Fruit fly (Drosophila melanogaster) whole organism, embryonic: ENCODE data around the gene Tcs3.
A peak's percentile ranks its signal among the peaks of the same experiment; 100 is the strongest.

Experiments
- Abd-B ChIP-seq: fragments of 200-800 bp; sonication (Bioruptor generic); optimal IDR thresholded peaks from 2 replicates; lab custom pipeline; 2018; ENCODE audit warnings: missing biosample characterization, mild to moderate bottlenecking, missing genetic modification characterization, moderate library complexity
- BEAF-32 ChIP-seq: fragments of 200-800 bp; sonication (Bioruptor generic); optimal IDR thresholded peaks from 3 replicates; lab custom pipeline; 2017; ENCODE audit warnings: missing biosample characterization, missing genetic modification characterization, mild to moderate bottlenecking, moderate library complexity, missing genetic modification reagents
- CG10274 ChIP-seq: fragments of 200-800 bp; sonication (Bioruptor generic); optimal IDR thresholded peaks from 3 replicates; lab custom pipeline; 2017; ENCODE audit warnings: missing biosample characterization, mild to moderate bottlenecking, missing genetic modification characterization
- CG11504 ChIP-seq: fragments of 200-800 bp; sonication (Bioruptor generic); optimal IDR thresholded peaks from 3 replicates; lab custom pipeline; 2019; ENCODE audit warnings: missing biosample characterization, mild to moderate bottlenecking, missing genetic modification characterization, moderate library complexity
- CG11696 ChIP-seq: fragments of 200-800 bp; sonication (Bioruptor generic); IDR thresholded peaks from 2 replicates; pipeline ENCODE4 v1.3.6; 2022; ENCODE audit warnings: missing biosample characterization, missing genetic modification characterization
- CG16813 ChIP-seq: fragments of 200-800 bp; sonication (Bioruptor generic); IDR thresholded peaks from 3 replicates; pipeline ENCODE4 v1.3.6; 2022; ENCODE audit warnings: missing biosample characterization, missing genetic modification characterization; ENCODE audit not compliant: partially characterized antibody
- CG2120 ChIP-seq: fragments of 200-800 bp; sonication (Bioruptor generic); optimal IDR thresholded peaks from 3 replicates; lab custom pipeline; 2016; ENCODE audit warnings: missing biosample characterization, missing genetic modification characterization
- CG2678 ChIP-seq: fragments of 200-800 bp; sonication (Bioruptor generic); optimal IDR thresholded peaks from 3 replicates; lab custom pipeline; 2019; ENCODE audit warnings: missing biosample characterization, mild to moderate bottlenecking, missing genetic modification characterization, moderate library complexity
- CG32532 ChIP-seq: fragments of 200-800 bp; sonication (Bioruptor generic); IDR thresholded peaks from 2 replicates; pipeline ENCODE4 v1.3.6; 2022; ENCODE audit warnings: missing biosample characterization, missing genetic modification characterization
- CG3281 ChIP-seq: fragments of 200-800 bp; sonication (Bioruptor generic); optimal IDR thresholded peaks from 3 replicates; lab custom pipeline; 2017; ENCODE audit warnings: missing biosample characterization, mild to moderate bottlenecking, missing genetic modification characterization
- CG3995 ChIP-seq: fragments of 200-800 bp; sonication (Bioruptor generic); optimal IDR thresholded peaks from 3 replicates; lab custom pipeline; 2016; ENCODE audit warnings: missing biosample characterization, missing genetic modification characterization
- CG6765 ChIP-seq: fragments of 200-800 bp; sonication (Bioruptor generic); optimal IDR thresholded peaks from 3 replicates; lab custom pipeline; 2017; ENCODE audit warnings: missing biosample characterization, mild to moderate bottlenecking, missing genetic modification characterization
- CG6813 ChIP-seq: fragments of 200-800 bp; sonication (Bioruptor generic); optimal IDR thresholded peaks from 2 replicates; lab custom pipeline; 2017; ENCODE audit warnings: missing biosample characterization, missing genetic modification characterization, mild to moderate bottlenecking, moderate library complexity, missing genetic modification reagents
- CG6854 ChIP-seq: fragments of 200-800 bp; sonication (Bioruptor generic); optimal IDR thresholded peaks from 3 replicates; lab custom pipeline; 2017; ENCODE audit warnings: missing biosample characterization, mild to moderate bottlenecking, missing genetic modification characterization
- CG7271 ChIP-seq: fragments of 200-800 bp; sonication (Bioruptor generic); optimal IDR thresholded peaks from 2 replicates; lab custom pipeline; 2018; ENCODE audit warnings: missing biosample characterization, mild to moderate bottlenecking, missing genetic modification characterization, moderate library complexity
- CG7839 ChIP-seq: fragments of 200-800 bp; sonication (Bioruptor generic); optimal IDR thresholded peaks from 3 replicates; lab custom pipeline; 2018; ENCODE audit warnings: missing biosample characterization, mild to moderate bottlenecking, missing genetic modification characterization, moderate library complexity
- CG8281 ChIP-seq: fragments of 200-800 bp; sonication (Bioruptor generic); optimal IDR thresholded peaks from 2 replicates; lab custom pipeline; 2018; ENCODE audit warnings: missing biosample characterization, mild to moderate bottlenecking, missing genetic modification characterization, moderate library complexity
- CG8765 ChIP-seq: fragments of 200-800 bp; sonication (Bioruptor generic); IDR thresholded peaks from 2 replicates; pipeline ENCODE4 v1.3.6; 2022; ENCODE audit warnings: missing biosample characterization, missing genetic modification characterization
- CG9437 ChIP-seq: fragments of 200-800 bp; sonication (Bioruptor generic); optimal IDR thresholded peaks from 2 replicates; lab custom pipeline; 2018; ENCODE audit warnings: missing biosample characterization, mild to moderate bottlenecking, missing genetic modification characterization
- CG9609 ChIP-seq: fragments of 200-800 bp; sonication (Bioruptor generic); optimal IDR thresholded peaks from 3 replicates; lab custom pipeline; 2016; ENCODE audit warnings: missing biosample characterization, missing genetic modification characterization
- CTCF ChIP-seq: fragments of 200-800 bp; sonication (Bioruptor generic); optimal IDR thresholded peaks from 2 replicates; lab custom pipeline; 2017; ENCODE audit warnings: missing biosample characterization, mild to moderate bottlenecking, missing genetic modification characterization, moderate library complexity
- D19A ChIP-seq: fragments of 200-800 bp; optimal IDR thresholded peaks from 3 replicates; lab custom pipeline; 2019; ENCODE audit warnings: missing biosample characterization, mild to moderate bottlenecking, missing genetic modification characterization, moderate library complexity
- Dref ChIP-seq: fragments of 200-800 bp; sonication (Bioruptor generic); IDR thresholded peaks from 2 replicates; pipeline ENCODE4 v1.3.6; 2022; ENCODE audit warnings: missing biosample characterization, missing genetic modification characterization
- HLH54F ChIP-seq: fragments of 200-800 bp; sonication (Bioruptor generic); optimal IDR thresholded peaks from 3 replicates; lab custom pipeline; 2016; ENCODE audit warnings: missing biosample characterization, missing genetic modification characterization
- Hmr ChIP-seq: fragments of 200-800 bp; sonication (Bioruptor generic); optimal IDR thresholded peaks from 3 replicates; lab custom pipeline; 2017; ENCODE audit warnings: mild to moderate bottlenecking, missing biosample characterization, missing genetic modification reagents, missing genetic modification characterization
- Jarid2 ChIP-seq: fragments of 200-800 bp; sonication (Bioruptor generic); optimal IDR thresholded peaks from 3 replicates; lab custom pipeline; 2017; ENCODE audit warnings: mild to moderate bottlenecking, missing biosample characterization, missing genetic modification reagents, missing genetic modification characterization
- Myb ChIP-seq: fragments of 200-800 bp; sonication (Bioruptor generic); optimal IDR thresholded peaks from 2 replicates; lab custom pipeline; 2016; ENCODE audit warnings: missing biosample characterization, missing genetic modification characterization
- NfI ChIP-seq: fragments of 200-800 bp; sonication (Bioruptor generic); optimal IDR thresholded peaks from 3 replicates; lab custom pipeline; 2018; ENCODE audit warnings: missing biosample characterization, mild to moderate bottlenecking, missing genetic modification characterization, moderate library complexity
- Rx ChIP-seq: fragments of 200-800 bp; sonication (Bioruptor generic); IDR thresholded peaks from 2 replicates; pipeline ENCODE4 v1.3.6; 2022; ENCODE audit warnings: missing biosample characterization, missing genetic modification characterization
- Xbp1 ChIP-seq: fragments of 200-800 bp; sonication (Bioruptor generic); optimal IDR thresholded peaks from 3 replicates; lab custom pipeline; 2016; ENCODE audit warnings: missing biosample characterization, mild to moderate bottlenecking, missing genetic modification characterization
- ara ChIP-seq: fragments of 200-800 bp; sonication (Bioruptor generic); IDR thresholded peaks from 2 replicates; pipeline ENCODE4 v1.3.6; 2022; ENCODE audit warnings: missing biosample characterization, missing genetic modification characterization
- ase ChIP-seq: fragments of 200-800 bp; sonication (Bioruptor generic); IDR thresholded peaks from 3 replicates; pipeline ENCODE4 v1.3.6; 2022; ENCODE audit warnings: missing biosample characterization, missing genetic modification characterization
- bbx ChIP-seq: fragments of 200-800 bp; sonication (Bioruptor generic); IDR thresholded peaks from 2 replicates; pipeline ENCODE4 v1.3.6; 2022; ENCODE audit warnings: missing biosample characterization, missing genetic modification characterization; ENCODE audit not compliant: partially characterized antibody
- bowl ChIP-seq: fragments of 200-800 bp; sonication (Bioruptor generic); IDR thresholded peaks from 2 replicates; pipeline ENCODE4 v1.3.6; 2022; ENCODE audit warnings: missing biosample characterization, missing genetic modification characterization
- cas ChIP-seq: fragments of 200-800 bp; sonication (Bioruptor generic); IDR thresholded peaks from 2 replicates; pipeline ENCODE4 v1.3.6; 2022; ENCODE audit warnings: missing biosample characterization, missing genetic modification characterization
- chif ChIP-seq, 2 experiments: fragments of 200-800 bp; sonication (Bioruptor generic); optimal IDR thresholded peaks; 3 replicates each; lab custom pipeline; 2016; ENCODE audit warnings: missing biosample characterization in 2 of 2, missing genetic modification characterization in 2 of 2
- fd102C ChIP-seq: fragments of 200-800 bp; sonication (Bioruptor generic); optimal IDR thresholded peaks from 2 replicates; lab custom pipeline; 2018; ENCODE audit warnings: missing biosample characterization, mild to moderate bottlenecking, missing genetic modification characterization, moderate library complexity
- fu2 ChIP-seq: fragments of 200-800 bp; sonication (Bioruptor generic); optimal IDR thresholded peaks from 2 replicates; lab custom pipeline; 2016; ENCODE audit warnings: missing biosample characterization, missing genetic modification characterization
- jing ChIP-seq: fragments of 200-800 bp; sonication (Bioruptor generic); optimal IDR thresholded peaks from 2 replicates; lab custom pipeline; 2018; ENCODE audit warnings: missing biosample characterization, mild to moderate bottlenecking, missing genetic modification characterization
- lov ChIP-seq, 2 experiments: fragments of 200-800 bp in 1 of 2; fragments of >200 bp in 1 of 2; sonication (Bioruptor generic) in 1 of 2; IDR thresholded peaks in 1 of 2; optimal IDR thresholded peaks in 1 of 2; 2 replicates in 1 of 2; 3 replicates in 1 of 2; pipeline versions ENCODE4 v1.3.6 to Lab custom; 2017 to 2022; ENCODE audit warnings: missing biosample characterization in 1 of 2, missing genetic modification characterization in 1 of 2
- nerfin-1 ChIP-seq: fragments of 200-800 bp; sonication (Bioruptor generic); optimal IDR thresholded peaks from 3 replicates; lab custom pipeline; 2019; ENCODE audit warnings: missing biosample characterization, mild to moderate bottlenecking, missing genetic modification characterization, moderate library complexity
- odd ChIP-seq: fragments of 200-800 bp; sonication (Bioruptor generic); optimal IDR thresholded peaks from 2 replicates; lab custom pipeline; 2017; ENCODE audit warnings: missing biosample characterization, mild to moderate bottlenecking, missing genetic modification characterization
- pho ChIP-seq: fragments of 200-800 bp; sonication (Bioruptor generic); optimal IDR thresholded peaks from 2 replicates; lab custom pipeline; 2016; ENCODE audit warnings: missing biosample characterization, missing genetic modification characterization
- ro ChIP-seq: fragments of 200-800 bp; sonication (Bioruptor generic); IDR thresholded peaks from 2 replicates; pipeline ENCODE4 v1.3.6; 2022; ENCODE audit warnings: missing biosample characterization, missing genetic modification characterization
- row ChIP-seq: fragments of 200-800 bp; sonication (Bioruptor generic); IDR thresholded peaks from 3 replicates; pipeline ENCODE4 v1.3.6; 2022; ENCODE audit warnings: missing biosample characterization, missing genetic modification characterization
- sens ChIP-seq: fragments of 200-800 bp; sonication (Bioruptor generic); peaks from one replicate; lab custom pipeline; 2016; ENCODE audit warnings: missing biosample characterization, missing genetic modification characterization
- so ChIP-seq: fragments of 200-800 bp; sonication (Bioruptor generic); IDR thresholded peaks from 3 replicates; pipeline ENCODE4 v1.3.6; 2022; ENCODE audit warnings: missing biosample characterization, missing genetic modification characterization
- sqz ChIP-seq: fragments of 200-800 bp; sonication (Bioruptor generic); optimal IDR thresholded peaks from 3 replicates; lab custom pipeline; 2018; ENCODE audit warnings: missing biosample characterization, mild to moderate bottlenecking, missing genetic modification characterization
- usp ChIP-seq: fragments of >200 bp; optimal IDR thresholded peaks from 2 replicates; lab custom pipeline; 2017; ENCODE audit warnings: missing biosample characterization, missing genetic modification characterization

Tcs3 gene

dm6 chr3L:16377768-16378764 lies 26.3 kb downstream of the Tcs3 start, which contains the start of gene roq (continued):
- TF ChIP-seq Dref (GFP tag; lab: Robert Waterston, UW), result peak; percentile 91
- no peak for TF ChIP-seq sqz
- TF ChIP-seq Hmr (GFP tag; lab: Kevin White, UChicago), result no peak
- TF ChIP-seq CG6854 (GFP tag; lab: Kevin White, UChicago), result no peak
- no peak for TF ChIP-seq jing
- TF ChIP-seq Abd-B (GFP tag; lab: Kevin White, UChicago), result peak; percentile 23
- TF ChIP-seq CG7839 (tag; lab: Kevin White, UChicago), result no peak
- no peak for TF ChIP-seq CG8281
- TF ChIP-seq Rx (GFP tag; lab: Robert Waterston, UW), result no peak
- TF ChIP-seq fu2 (GFP tag; lab: Kevin White, UChicago), result no peak
- peak; percentile 74 for TF ChIP-seq sens (GFP tag; lab: Kevin White, UChicago)
- TF ChIP-seq chif (GFP tag; optimal IDR thresholded peaks at IDR 0.05; lab: Kevin White, UChicago), result no peak
- TF ChIP-seq fd102C (GFP tag; lab: Kevin White, UChicago), result no peak
- no peak for TF ChIP-seq Jarid2 (GFP tag; lab: Kevin White, UChicago)
- peak; percentile 78 for TF ChIP-seq Myb (GFP tag; lab: Kevin White, UChicago)
- peak; percentile 1 for TF ChIP-seq Xbp1 (GFP tag; lab: Kevin White, UChicago)
- TF ChIP-seq CG6765 (GFP tag; lab: Kevin White, UChicago), result no peak
- TF ChIP-seq CTCF (GFP tag; lab: Kevin White, UChicago), result peak; percentile 28
- no peak for TF ChIP-seq ara (GFP tag; lab: Robert Waterston, UW)
- no peak for TF ChIP-seq CG6813 (GFP tag; lab: Kevin White, UChicago)
- TF ChIP-seq CG11504, result no peak
- TF ChIP-seq D19A (tag; lab: Kevin White, UChicago), result no peak
- TF ChIP-seq CG8765 (GFP tag; lab: Robert Waterston, UW), result no peak
- TF ChIP-seq BEAF-32 (GFP tag; lab: Kevin White, UChicago), result peak; percentile 55
- TF ChIP-seq HLH54F (GFP tag; lab: Kevin White, UChicago), result no peak
- TF ChIP-seq lov (optimal IDR thresholded peaks at IDR 0.05; lab: Kevin White, UChicago), result no peak
- no peak for TF ChIP-seq lov (GFP tag; IDR thresholded peaks at IDR 0.05; lab: Robert Waterston, UW)
- no peak for TF ChIP-seq CG9609
- TF ChIP-seq CG3995 (GFP tag; lab: Kevin White, UChicago), result no peak
- TF ChIP-seq row (GFP tag; lab: Robert Waterston, UW), result no peak; the same call in 2 of the 3 replicates
- no peak; the same call in 1 of the 2 replicates for TF ChIP-seq CG32532
- no peak for TF ChIP-seq NfI (GFP tag; lab: Kevin White, UChicago)
- no peak for TF ChIP-seq CG11696 (GFP tag; lab: Robert Waterston, UW)
- TF ChIP-seq cas, result no peak
- TF ChIP-seq CG10274, result no peak
- TF ChIP-seq CG3281 (GFP tag; lab: Kevin White, UChicago), result no peak
- peak; percentile 42; the same call in 2 of the 3 replicates for TF ChIP-seq CG16813
- no peak for TF ChIP-seq CG2678 (tag; lab: Kevin White, UChicago)
- peak; percentile 95 for TF ChIP-seq CG9437 (GFP tag; lab: Kevin White, UChicago)
- no peak for TF ChIP-seq nerfin-1 (tag; lab: Kevin White, UChicago)
- no peak for TF ChIP-seq odd (GFP tag; lab: Kevin White, UChicago)
- peak; percentile 51 for TF ChIP-seq bbx (GFP tag; lab: Robert Waterston, UW)
- no peak for TF ChIP-seq ase (GFP tag; lab: Robert Waterston, UW)
- TF ChIP-seq CG7271 (tag; lab: Kevin White, UChicago), result no peak
- TF ChIP-seq ro (GFP tag; lab: Robert Waterston, UW), result no peak
- TF ChIP-seq so (GFP tag; lab: Robert Waterston, UW), result no peak
- TF ChIP-seq usp (GFP tag; lab: Kevin White, UChicago), result no peak
- TF ChIP-seq bowl (GFP tag; lab: Robert Waterston, UW), result no peak
- TF ChIP-seq CG2120 (GFP tag; lab: Kevin White, UChicago), result no peak
- TF ChIP-seq pho (GFP tag; lab: Kevin White, UChicago), result no peak
